Worm (Caenorhabditis elegans) whole organism, L3 larva: ENCODE data around the gene syd-9.

Experiments
- R02D3.7 ChIP-seq: fragments of 150-350 bp; optimal IDR thresholded peaks from 2 replicates; lab custom pipeline; 2014; ENCODE audit warnings: missing biosample characterization, missing genetic modification characterization
- ZK546.5 ChIP-seq: sonication (generic microtip); optimal IDR thresholded peaks from 2 replicates; lab custom pipeline; 2017; ENCODE audit warnings: missing biosample characterization, missing genetic modification characterization
- aly-2 ChIP-seq: fragments of 150-350 bp; optimal IDR thresholded peaks from 2 replicates; lab custom pipeline; 2014; ENCODE audit warnings: missing biosample characterization, missing genetic modification characterization
- ama-1 ChIP-seq: fragments of 150-350 bp; optimal IDR thresholded peaks from 2 replicates; lab custom pipeline; 2018
- ceh-16 ChIP-seq: sonication (generic microtip); optimal IDR thresholded peaks from 2 replicates; lab custom pipeline; 2017; ENCODE audit warnings: missing biosample characterization, missing genetic modification characterization
- ceh-28 ChIP-seq: fragments of 150-350 bp; optimal IDR thresholded peaks from 2 replicates; lab custom pipeline; 2014; ENCODE audit warnings: missing biosample characterization, missing genetic modification reagents, missing genetic modification characterization
- ceh-82 ChIP-seq: fragments of 150-350 bp; optimal IDR thresholded peaks from 2 replicates; lab custom pipeline; 2014; ENCODE audit warnings: missing biosample characterization, missing genetic modification characterization
- ceh-9 ChIP-seq: sonication (generic microtip); optimal IDR thresholded peaks from 2 replicates; lab custom pipeline; 2018; ENCODE audit warnings: missing biosample characterization, missing genetic modification characterization
- daf-12 ChIP-seq: fragments of 150-350 bp; optimal IDR thresholded peaks from 2 replicates; lab custom pipeline; 2014; ENCODE audit warnings: missing biosample characterization, missing genetic modification reagents, missing genetic modification characterization
- egl-27 ChIP-seq: sonication (generic microtip); optimal IDR thresholded peaks from 4 replicates; lab custom pipeline; 2017; ENCODE audit warnings: missing biosample characterization, missing genetic modification reagents, missing genetic modification characterization
- egl-5 ChIP-seq: fragments of 150-350 bp; optimal IDR thresholded peaks from 2 replicates; lab custom pipeline; 2017; ENCODE audit warnings: missing biosample characterization, missing genetic modification reagents, missing genetic modification characterization, inconsistent platforms
- elt-1 ChIP-seq: fragments of 150-350 bp; optimal IDR thresholded peaks from 2 replicates; lab custom pipeline; 2014; ENCODE audit warnings: missing biosample characterization, missing genetic modification characterization
- elt-2 ChIP-seq: sonication (generic microtip); optimal IDR thresholded peaks from 2 replicates; lab custom pipeline; 2016; ENCODE audit warnings: missing genetic modification reagents, mild to moderate bottlenecking, missing genetic modification characterization, missing compliant biosample characterization
- elt-3 ChIP-seq, 3 experiments: fragments of 150-350 bp in 1 of 3; sonication (generic microtip) in 2 of 3; optimal IDR thresholded peaks; 2 replicates in 2 of 3; 4 replicates in 1 of 3; lab custom pipeline; 2014 to 2017; ENCODE audit warnings: missing biosample characterization in 3 of 3, missing genetic modification characterization in 3 of 3
- eor-1 ChIP-seq, 2 experiments: fragments of 150-350 bp; optimal IDR thresholded peaks; 2 replicates each; lab custom pipeline; 2014 to 2018; ENCODE audit warnings: missing biosample characterization in 2 of 2, missing genetic modification characterization in 2 of 2
- fkh-10 ChIP-seq: sonication (generic microtip); optimal IDR thresholded peaks from 2 replicates; lab custom pipeline; 2017; ENCODE audit warnings: missing biosample characterization, missing genetic modification reagents, missing genetic modification characterization
- fkh-2 ChIP-seq: fragments of 150-350 bp; optimal IDR thresholded peaks from 2 replicates; lab custom pipeline; 2014; ENCODE audit warnings: missing biosample characterization, missing genetic modification reagents, missing genetic modification characterization
- fos-1 ChIP-seq: fragments of 150-350 bp; optimal IDR thresholded peaks from 2 replicates; lab custom pipeline; 2014; ENCODE audit warnings: missing biosample characterization, missing genetic modification characterization
- jun-1 ChIP-seq: fragments of 150-350 bp; optimal IDR thresholded peaks from 2 replicates; lab custom pipeline; 2014; ENCODE audit warnings: missing biosample characterization, missing genetic modification reagents, missing genetic modification characterization
- lin-15B ChIP-seq: fragments of 150-350 bp; optimal IDR thresholded peaks from 2 replicates; lab custom pipeline; 2014; ENCODE audit warnings: missing biosample characterization, missing genetic modification characterization
- lsy-12 ChIP-seq: sonication (generic microtip); optimal IDR thresholded peaks from 2 replicates; lab custom pipeline; 2016; ENCODE audit warnings: mild to moderate bottlenecking, missing genetic modification characterization, missing compliant biosample characterization
- mdl-1 ChIP-seq: fragments of 150-350 bp; optimal IDR thresholded peaks from 2 replicates; lab custom pipeline; 2014; ENCODE audit warnings: missing biosample characterization, missing genetic modification characterization
- nfya-1 ChIP-seq: sonication (generic microtip); optimal IDR thresholded peaks from 2 replicates; lab custom pipeline; 2017; ENCODE audit warnings: missing genetic modification characterization, mild to moderate bottlenecking, missing compliant biosample characterization, antibody characterized with exemption, moderate library complexity; ENCODE audit not compliant: insufficient read depth
- nhr-11 ChIP-seq: fragments of 150-350 bp; optimal IDR thresholded peaks from 2 replicates; lab custom pipeline; 2014; ENCODE audit warnings: missing biosample characterization, missing genetic modification characterization
- nhr-12 ChIP-seq: fragments of 150-350 bp; optimal IDR thresholded peaks from 2 replicates; lab custom pipeline; 2014; ENCODE audit warnings: missing biosample characterization, missing genetic modification characterization
- nhr-23 ChIP-seq: fragments of 150-350 bp; optimal IDR thresholded peaks from 2 replicates; lab custom pipeline; 2014; ENCODE audit warnings: missing biosample characterization, missing genetic modification reagents, missing genetic modification characterization
- nhr-237 ChIP-seq: fragments of 150-350 bp; optimal IDR thresholded peaks from 2 replicates; lab custom pipeline; 2014; ENCODE audit warnings: missing biosample characterization, missing genetic modification characterization
- nhr-25 ChIP-seq: sonication (generic microtip); optimal IDR thresholded peaks from 2 replicates; lab custom pipeline; 2017; ENCODE audit warnings: missing biosample characterization, missing genetic modification characterization
- nhr-28 ChIP-seq: fragments of 150-350 bp; optimal IDR thresholded peaks from 2 replicates; lab custom pipeline; 2014; ENCODE audit warnings: missing biosample characterization, missing genetic modification characterization
- nhr-43 ChIP-seq: sonication (generic microtip); optimal IDR thresholded peaks from 2 replicates; lab custom pipeline; 2016; ENCODE audit warnings: mild to moderate bottlenecking, missing genetic modification characterization, missing compliant biosample characterization; ENCODE audit not compliant: poor library complexity, severe bottlenecking
- nhr-67 ChIP-seq: fragments of 150-350 bp; optimal IDR thresholded peaks from 2 replicates; lab custom pipeline; 2014; ENCODE audit warnings: missing biosample characterization, missing genetic modification characterization
- nhr-76 ChIP-seq: fragments of 150-350 bp; sonication (generic microtip); optimal IDR thresholded peaks from 5 replicates; lab custom pipeline; 2014; ENCODE audit warnings: missing biosample characterization, missing genetic modification characterization
- nhr-77 ChIP-seq: fragments of 150-350 bp; optimal IDR thresholded peaks from 2 replicates; lab custom pipeline; 2014; ENCODE audit warnings: missing biosample characterization, missing genetic modification characterization
- pha-4 ChIP-seq: fragments of 150-350 bp; optimal IDR thresholded peaks from 2 replicates; lab custom pipeline; 2014; ENCODE audit warnings: missing biosample characterization, missing genetic modification reagents, missing genetic modification characterization
- pqm-1 ChIP-seq: fragments of 150-350 bp; optimal IDR thresholded peaks from 2 replicates; lab custom pipeline; 2017; ENCODE audit warnings: missing biosample characterization, missing genetic modification characterization, inconsistent platforms
- sea-2 ChIP-seq: fragments of 150-350 bp; sonication (generic microtip); optimal IDR thresholded peaks from 4 replicates; lab custom pipeline; 2014; ENCODE audit warnings: missing biosample characterization, missing genetic modification reagents, missing genetic modification characterization
- skn-1 ChIP-seq: fragments of 150-350 bp; optimal IDR thresholded peaks from 2 replicates; lab custom pipeline; 2014; ENCODE audit warnings: missing biosample characterization, missing genetic modification characterization
- snpc-4 ChIP-seq: fragments of 150-350 bp; optimal IDR thresholded peaks from 2 replicates; lab custom pipeline; 2014; ENCODE audit warnings: missing biosample characterization, missing genetic modification characterization
- tbx-2 ChIP-seq: sonication (generic microtip); optimal IDR thresholded peaks from 2 replicates; lab custom pipeline; 2016; ENCODE audit warnings: mild to moderate bottlenecking, missing genetic modification characterization, missing compliant biosample characterization
- unc-62 ChIP-seq: fragments of 150-350 bp; sonication (generic microtip); optimal IDR thresholded peaks from 4 replicates; lab custom pipeline; 2014; ENCODE audit warnings: missing biosample characterization, missing genetic modification reagents, missing genetic modification characterization
- zag-1 ChIP-seq: fragments of 150-350 bp; optimal IDR thresholded peaks from 2 replicates; lab custom pipeline; 2014; ENCODE audit warnings: missing biosample characterization, missing genetic modification characterization
- ztf-11 ChIP-seq: fragments of 150-350 bp; optimal IDR thresholded peaks from 2 replicates; lab custom pipeline; 2014; ENCODE audit warnings: missing biosample characterization, missing genetic modification characterization
- ztf-4 ChIP-seq: fragments of 150-350 bp; optimal IDR thresholded peaks from 2 replicates; lab custom pipeline; 2014; ENCODE audit warnings: missing biosample characterization, missing genetic modification characterization

Gene syd-9

ce11 chrX:7181627-7182026, 36.3 kb upstream of the syd-9 start (continued):
- peak; percentile 79 for TF ChIP-seq nhr-28 (tag; lab: Kevin White, UChicago)
- TF ChIP-seq ztf-4 (tag; lab: Kevin White, UChicago), result peak; percentile 33
- no peak for TF ChIP-seq nhr-11 (tag; lab: Kevin White, UChicago)
- TF ChIP-seq nhr-12, result no peak
- no peak for TF ChIP-seq fkh-10 (GFP tag; lab: Kevin White, UChicago)
- TF ChIP-seq lsy-12 (tag; lab: Kevin White, UChicago), result peak; percentile 93
- peak; percentile 76 for TF ChIP-seq snpc-4 (tag; lab: Kevin White, UChicago)
- peak; percentile 74 for TF ChIP-seq egl-27 (tag; lab: Kevin White, UChicago)
- TF ChIP-seq pha-4 (tag; lab: Kevin White, UChicago), result peak; percentile 88
- peak; percentile 65 for TF ChIP-seq R02D3.7 (tag; lab: Kevin White, UChicago)
- TF ChIP-seq fos-1 (tag; lab: Kevin White, UChicago), result no peak
- peak; percentile 13 for TF ChIP-seq lin-15B (tag; lab: Kevin White, UChicago)
- TF ChIP-seq zag-1 (tag; lab: Kevin White, UChicago), result no peak
- peak; percentile 98 for TF ChIP-seq nhr-23 (tag; lab: Kevin White, UChicago)
- TF ChIP-seq ZK546.5 (tag; lab: Kevin White, UChicago), result no peak

- TF ChIP-seq nhr-12, result no peak
- TF ChIP-seq elt-2 (tag; lab: Kevin White, UChicago), result no peak
- no peak for TF ChIP-seq ceh-82 (tag; lab: Kevin White, UChicago)
- no peak for TF ChIP-seq nhr-11 (tag; lab: Kevin White, UChicago)
- TF ChIP-seq eor-1 (tag; optimal IDR thresholded peaks at IDR 0.05; lab: Kevin White, UChicago), result no peak
- no peak for TF ChIP-seq nhr-77 (tag; lab: Kevin White, UChicago)
- TF ChIP-seq nhr-25 (tag; lab: Kevin White, UChicago), result no peak
- no peak for TF ChIP-seq fos-1 (tag; lab: Kevin White, UChicago)
- TF ChIP-seq skn-1 (tag; lab: Kevin White, UChicago), result no peak
These were observed 30.3 kb upstream of the syd-9 start, which contains the start of gene C55B6.4 for ce11 chrX:7187602-7188001. TSS of gene C55B6.4 (minus strand) at chrX:7187702.

- TF ChIP-seq unc-62 (GFP tag; lab: Kevin White, UChicago) (no peak), ceh-82 (tag; lab: Kevin White, UChicago) (no peak), ceh-9 (no peak), egl-27 (tag; lab: Kevin White, UChicago) (no peak), fkh-10 (GFP tag; lab: Kevin White, UChicago) (no peak), fkh-2 (tag; lab: Kevin White, UChicago) (no peak), lsy-12 (tag; lab: Kevin White, UChicago) (no peak)
These were observed 26.0 kb upstream of the syd-9 start, which contains the start of gene C55B6.7 for ce11 chrX:7191882-7192281. TSS of gene C55B6.7 (minus strand) at chrX:7191982.

- no peak for TF ChIP-seq ceh-16 (tag; lab: Kevin White, UChicago)
- no peak for TF ChIP-seq sea-2 (GFP tag; lab: Kevin White, UChicago)
- no peak for TF ChIP-seq egl-5 (tag; lab: Kevin White, UChicago)
- TF ChIP-seq ceh-82 (tag; lab: Kevin White, UChicago), result no peak
- no peak for TF ChIP-seq nhr-237
- TF ChIP-seq nhr-67 (tag; lab: Kevin White, UChicago), result no peak
- TF ChIP-seq nhr-11 (tag; lab: Kevin White, UChicago), result no peak
- TF ChIP-seq eor-1 (tag; optimal IDR thresholded peaks at IDR 0.05; lab: Kevin White, UChicago), result no peak
- TF ChIP-seq snpc-4 (tag; lab: Kevin White, UChicago), result no peak
- no peak for TF ChIP-seq nhr-12
- no peak for TF ChIP-seq unc-62 (GFP tag; lab: Kevin White, UChicago)
- no peak for TF ChIP-seq ztf-4 (tag; lab: Kevin White, UChicago)
- TF ChIP-seq nfya-1 (tag; lab: Kevin White, UChicago), result peak; percentile 50
- peak; percentile 29 for TF ChIP-seq nhr-23 (tag; lab: Kevin White, UChicago)
- no peak for TF ChIP-seq fkh-10 (GFP tag; lab: Kevin White, UChicago)
- TF ChIP-seq aly-2 (tag; lab: Kevin White, UChicago), result no peak
- no peak for TF ChIP-seq ztf-11 (tag; lab: Kevin White, UChicago)
- no peak for TF ChIP-seq fos-1 (tag; lab: Kevin White, UChicago)
- TF ChIP-seq nhr-76 (tag; lab: Kevin White, UChicago), result no peak
- no peak for TF ChIP-seq pha-4 (tag; lab: Kevin White, UChicago)
- no peak for TF ChIP-seq ZK546.5 (tag; lab: Kevin White, UChicago)
- no peak for TF ChIP-seq lsy-12 (tag; lab: Kevin White, UChicago)
- TF ChIP-seq jun-1 (tag; lab: Kevin White, UChicago), result no peak
- TF ChIP-seq elt-1 (tag; lab: Kevin White, UChicago), result peak; percentile 28
- TF ChIP-seq nhr-77 (tag; lab: Kevin White, UChicago), result no peak
- no peak for TF ChIP-seq ama-1 (lab: Kevin White, UChicago)
- no peak for TF ChIP-seq R02D3.7 (tag; lab: Kevin White, UChicago)
- TF ChIP-seq pqm-1 (tag; lab: Kevin White, UChicago), result no peak
- no peak for TF ChIP-seq nhr-43 (tag; lab: Kevin White, UChicago)
- peak; percentile 21 for TF ChIP-seq ceh-28
- no peak for TF ChIP-seq mdl-1
- TF ChIP-seq elt-3 (tag; optimal IDR thresholded peaks at IDR 0.05; lab: Kevin White, UChicago), result peak in 1 of 3 experiments; percentile 90
- TF ChIP-seq daf-12 (tag; lab: Kevin White, UChicago), result no peak
- peak; percentile 1 for TF ChIP-seq tbx-2 (tag; lab: Kevin White, UChicago)
- TF ChIP-seq zag-1 (tag; lab: Kevin White, UChicago), result no peak
These were observed 23.8 kb upstream of the syd-9 start, which contains the start of gene dnj-7 for ce11 chrX:7193894-7194614. TSS of gene dnj-7 (plus strand) at chrX:7194564.
